Fruit fly (Drosophila melanogaster) whole organism, pupa: ENCODE results near the gene nmo.

Experiments used
- CG10348 ChIP-seq: fragments of 200-800 bp; sonication (Bioruptor generic); IDR thresholded peaks from 2 replicates; pipeline ENCODE4 v1.3.6; 2022; ENCODE audit warnings: missing biosample characterization, missing genetic modification characterization
- CG13204 ChIP-seq: fragments of 200-800 bp; sonication (Bioruptor generic); optimal IDR thresholded peaks from 2 replicates; lab custom pipeline; 2018; ENCODE audit warnings: missing biosample characterization, mild to moderate bottlenecking, missing genetic modification characterization, moderate library complexity
- CG14655 ChIP-seq: fragments of 200-800 bp; sonication (Bioruptor generic); optimal IDR thresholded peaks from 3 replicates; lab custom pipeline; 2017; ENCODE audit warnings: mild to moderate bottlenecking, missing biosample characterization, missing genetic modification reagents, missing genetic modification characterization
- CG32121 ChIP-seq: fragments of 200-800 bp; sonication (Bioruptor generic); IDR thresholded peaks from 2 replicates; pipeline ENCODE4 v1.3.6; 2022; ENCODE audit warnings: missing biosample characterization, missing genetic modification characterization
- CG34367 ChIP-seq: fragments of 200-800 bp; sonication (Bioruptor generic); optimal IDR thresholded peaks from 2 replicates; lab custom pipeline; 2018; ENCODE audit warnings: missing biosample characterization, mild to moderate bottlenecking, missing genetic modification characterization
- EcR ChIP-seq: fragments of 200-800 bp; sonication (Bioruptor generic); optimal IDR thresholded peaks from 3 replicates; lab custom pipeline; 2019; ENCODE audit warnings: missing biosample characterization, missing genetic modification characterization, mild to moderate bottlenecking, moderate library complexity, missing genetic modification reagents
- Pif1A ChIP-seq: fragments of 200-800 bp; sonication (Bioruptor generic); optimal IDR thresholded peaks from 3 replicates; lab custom pipeline; 2016; ENCODE audit warnings: missing biosample characterization, missing genetic modification characterization
- Pif1B ChIP-seq: fragments of 200-800 bp; sonication (Bioruptor generic); optimal IDR thresholded peaks from 3 replicates; lab custom pipeline; 2016; ENCODE audit warnings: missing biosample characterization, missing genetic modification characterization
- Snoo ChIP-seq: fragments of 200-800 bp; sonication (Bioruptor generic); optimal IDR thresholded peaks from 3 replicates; lab custom pipeline; 2017; ENCODE audit warnings: missing biosample characterization, mild to moderate bottlenecking, missing genetic modification characterization, inconsistent platforms
- fd96Ca ChIP-seq: fragments of 200-800 bp; sonication (Bioruptor generic); IDR thresholded peaks from 3 replicates; pipeline ENCODE4 v1.3.6; 2022; ENCODE audit warnings: missing biosample characterization, missing genetic modification characterization

DNA sequence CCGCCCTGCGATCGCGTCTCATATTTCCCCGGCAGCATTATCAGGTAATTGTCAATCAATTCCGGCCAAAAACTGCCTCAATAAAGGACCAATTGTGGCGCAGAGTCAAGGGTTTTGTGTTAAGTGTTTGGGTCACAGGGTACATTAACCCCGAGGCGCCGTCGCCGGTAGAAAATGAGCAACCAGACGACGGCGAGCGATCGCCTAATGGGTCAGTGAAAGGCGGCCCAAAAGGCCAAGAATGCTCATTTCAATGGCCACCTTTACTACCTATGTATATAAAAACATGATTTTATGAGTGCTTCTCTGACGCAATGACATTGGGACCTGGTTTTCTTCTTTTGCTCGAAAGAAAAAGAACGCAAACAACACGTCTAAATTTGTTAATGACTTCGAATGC, 100.8 kb downstream of the nmo start:
- TF ChIP-seq CG10348 (GFP tag; lab: Robert Waterston, UW), result no peak
- no peak for TF ChIP-seq CG13204 (GFP tag; lab: Kevin White, UChicago)
- no peak for TF ChIP-seq Pif1B (GFP tag; lab: Kevin White, UChicago)
- TF ChIP-seq Snoo (tag; lab: Kevin White, UChicago), result no peak
- no peak for TF ChIP-seq EcR (GFP tag; lab: Kevin White, UChicago)
- TF ChIP-seq CG32121 (GFP tag; lab: Robert Waterston, UW), result no peak
- no peak for TF ChIP-seq Pif1A (GFP tag; lab: Kevin White, UChicago)
- no peak for TF ChIP-seq CG14655 (GFP tag; lab: Kevin White, UChicago)
- no peak for TF ChIP-seq CG34367 (tag; lab: Kevin White, UChicago)
- no peak for TF ChIP-seq fd96Ca (GFP tag; lab: Robert Waterston, UW)
